Worm (Caenorhabditis elegans) whole organism, L3 larva: Measurements from ENCODE around the gene fbxb-49.

Experiments used
- ZK546.5 ChIP-seq: sonication (generic microtip); optimal IDR thresholded peaks from 2 replicates; lab custom pipeline; 2017; ENCODE audit warnings: missing biosample characterization, missing genetic modification characterization
- egl-27 ChIP-seq: sonication (generic microtip); optimal IDR thresholded peaks from 4 replicates; lab custom pipeline; 2017; ENCODE audit warnings: missing biosample characterization, missing genetic modification reagents, missing genetic modification characterization
- nhr-237 ChIP-seq: fragments of 150-350 bp; optimal IDR thresholded peaks from 2 replicates; lab custom pipeline; 2014; ENCODE audit warnings: missing biosample characterization, missing genetic modification characterization
- nhr-25 ChIP-seq: sonication (generic microtip); optimal IDR thresholded peaks from 2 replicates; lab custom pipeline; 2017; ENCODE audit warnings: missing biosample characterization, missing genetic modification characterization
- nhr-28 ChIP-seq: fragments of 150-350 bp; optimal IDR thresholded peaks from 2 replicates; lab custom pipeline; 2014; ENCODE audit warnings: missing biosample characterization, missing genetic modification characterization
- snpc-4 ChIP-seq: fragments of 150-350 bp; optimal IDR thresholded peaks from 2 replicates; lab custom pipeline; 2014; ENCODE audit warnings: missing biosample characterization, missing genetic modification characterization
- unc-62 ChIP-seq: fragments of 150-350 bp; sonication (generic microtip); optimal IDR thresholded peaks from 4 replicates; lab custom pipeline; 2014; ENCODE audit warnings: missing biosample characterization, missing genetic modification reagents, missing genetic modification characterization

DNA sequence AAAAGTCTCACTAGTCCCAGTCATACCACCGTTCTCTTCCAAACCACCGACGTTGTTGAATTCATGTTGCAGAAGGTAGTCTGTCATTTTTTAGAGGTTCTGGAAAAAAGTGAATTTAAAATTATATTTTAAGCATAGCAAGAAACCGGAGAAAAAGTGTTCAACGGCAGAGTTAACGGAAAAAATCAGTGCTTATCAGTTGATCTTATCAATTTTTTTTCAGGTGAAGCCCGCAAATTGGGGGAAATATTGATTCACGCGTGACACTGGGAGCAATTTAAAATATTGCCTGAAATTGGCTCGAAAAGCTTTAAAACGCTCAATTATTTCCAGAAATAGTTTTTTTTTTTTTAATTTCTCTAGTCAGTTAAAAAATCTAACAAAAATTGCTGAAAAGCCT, 11.6 kb downstream of the fbxb-49 start, which contains the start of gene math-38:
- TF ChIP-seq ZK546.5 (tag; lab: Kevin White, UChicago) (no peak), nhr-237 (tag; lab: Kevin White, UChicago) (no peak), nhr-25 (tag; lab: Kevin White, UChicago) (no peak), unc-62 (no peak), nhr-28 (no peak), snpc-4 (tag; lab: Kevin White, UChicago) (no peak), egl-27 (tag; lab: Kevin White, UChicago) (no peak)
